Worm (Caenorhabditis elegans) whole organism, L4/young adult: Measurements from ENCODE around the gene C49G7.7.

Experiments
- W03F9.2 ChIP-seq: fragments of 150-350 bp; optimal IDR thresholded peaks from 2 replicates; lab custom pipeline; 2014; ENCODE audit warnings: missing biosample characterization, missing genetic modification characterization
- dao-5 ChIP-seq: sonication (generic microtip); optimal IDR thresholded peaks from 2 replicates; lab custom pipeline; 2016; ENCODE audit warnings: missing genotype, missing genetic modification characterization, moderate library complexity, missing compliant biosample characterization

- TF ChIP-seq dao-5 (tag; lab: Kevin White, UChicago) (no peak), W03F9.2 (tag; lab: Kevin White, UChicago) (no peak)
These were observed 46.7 kb upstream of the C49G7.7 start, which contains the start of gene nlp-28 for ce11 chrV:3987616-3988015.
